Worm (Caenorhabditis elegans) whole organism, young adult: ENCODE measurements around the gene T12B5.14.

Experiments used
- B0261.1 ChIP-seq: sonication (generic microtip); optimal IDR thresholded peaks from 2 replicates; lab custom pipeline; 2016; ENCODE audit warnings: mild to moderate bottlenecking, missing genetic modification characterization, moderate library complexity, missing compliant biosample characterization
- K12H6.12 ChIP-seq: fragments of 200-800 bp; sonication (Bioruptor generic); optimal IDR thresholded peaks from 2 replicates; lab custom pipeline; 2018; ENCODE audit warnings: mild to moderate bottlenecking, missing genetic modification characterization, missing compliant biosample characterization
- T26A5.8 ChIP-seq: sonication (generic microtip); optimal IDR thresholded peaks from 2 replicates; lab custom pipeline; 2016; ENCODE audit warnings: missing genetic modification characterization, missing compliant biosample characterization
- Y53F4B.3 ChIP-seq: fragments of 200-800 bp; sonication (Bioruptor generic); IDR thresholded peaks from 2 replicates; pipeline ENCODE4 v1.3.6; 2022; ENCODE audit warnings: missing genetic modification reagents, missing genetic modification characterization, missing compliant biosample characterization
- ama-1 ChIP-seq, 3 experiments: fragments of 150-350 bp in 1 of 3; sonication (generic microtip) in 2 of 3; optimal IDR thresholded peaks; 2 replicates each; lab custom pipeline; 2014 to 2018; ENCODE audit warnings: missing biosample characterization in 2 of 3, missing genetic modification characterization in 2 of 3, missing genetic modification reagents in 2 of 3
- aptf-2 ChIP-seq: fragments of 200-800 bp; sonication (Bioruptor generic); conservative IDR thresholded peaks from 2 replicates; pipeline ENCODE4 v1.3.6; 2022; ENCODE audit warnings: missing genetic modification reagents, missing genetic modification characterization, missing compliant biosample characterization
- lin-40 ChIP-seq: sonication (generic microtip); optimal IDR thresholded peaks from 2 replicates; lab custom pipeline; 2016; ENCODE audit warnings: missing genetic modification characterization, mild to moderate bottlenecking, missing compliant biosample characterization, missing genotype, missing genetic modification reagents
- madf-6 ChIP-seq: fragments of 200-800 bp; sonication (Bioruptor generic); IDR thresholded peaks from 2 replicates; pipeline ENCODE4 v1.3.6; 2022; ENCODE audit warnings: missing genetic modification reagents, missing genetic modification characterization, missing compliant biosample characterization
- nhr-80 ChIP-seq: sonication (generic microtip); optimal IDR thresholded peaks from 2 replicates; lab custom pipeline; 2016; ENCODE audit warnings: missing genetic modification characterization, missing compliant biosample characterization
- sptf-2 ChIP-seq: fragments of 200-800 bp; sonication (Bioruptor generic); optimal IDR thresholded peaks from 2 replicates; lab custom pipeline; 2018; ENCODE audit warnings: mild to moderate bottlenecking, missing genetic modification characterization, missing compliant biosample characterization
- unc-130 ChIP-seq: sonication (generic microtip); optimal IDR thresholded peaks from 2 replicates; lab custom pipeline; 2016; ENCODE audit warnings: missing genetic modification reagents, missing genetic modification characterization, missing compliant biosample characterization
- unc-62 ChIP-seq: fragments of 150-350 bp; optimal IDR thresholded peaks from 2 replicates; lab custom pipeline; 2014; ENCODE audit warnings: missing biosample characterization, missing genetic modification reagents, missing genetic modification characterization

DNA sequence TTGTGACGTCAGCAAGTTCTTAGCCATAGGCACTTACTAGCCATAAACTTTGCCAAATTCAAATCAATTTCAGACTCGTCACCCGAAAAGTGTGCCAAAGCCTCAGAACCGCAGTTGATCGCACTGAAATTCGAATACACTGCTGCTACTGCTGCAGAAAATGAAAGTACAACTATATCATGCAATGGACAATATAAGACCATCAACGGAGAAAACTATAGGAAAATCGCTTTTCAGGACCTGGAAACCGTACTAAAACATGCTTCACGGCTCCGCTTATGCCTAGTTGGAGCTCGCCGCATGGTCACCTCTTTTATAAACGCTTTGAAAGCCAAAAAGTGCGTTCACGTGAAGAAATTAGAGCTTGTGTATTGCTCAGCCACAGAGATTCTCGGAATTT is 16.1 kb upstream of the T12B5.14 start, which contains the start of gene fbxa-22:
- TF ChIP-seq aptf-2 (GFP tag; lab: Robert Waterston, UW) (no peak), Y53F4B.3 (GFP tag; lab: Robert Waterston, UW) (no peak), nhr-80 (tag; lab: Kevin White, UChicago) (no peak), unc-130 (GFP tag; lab: Kevin White, UChicago) (no peak), T26A5.8 (tag; lab: Kevin White, UChicago) (no peak), K12H6.12 (no peak), ama-1 (optimal IDR thresholded peaks at IDR 0.05; lab: Kevin White, UChicago) (no peak), ama-1 (GFP tag; optimal IDR thresholded peaks at IDR 0.05; lab: Kevin White, UChicago) (no peak), unc-62 (GFP tag; lab: Kevin White, UChicago) (no peak), madf-6 (GFP tag; lab: Robert Waterston, UW) (no peak), sptf-2 (no peak), lin-40 (no peak), B0261.1 (tag; lab: Kevin White, UChicago) (no peak)
